Worm (Caenorhabditis elegans) whole organism, L1 larva: ENCODE data around the gene Y53G8AR.8.
A peak's percentile ranks its signal among the peaks of the same experiment; 100 is the strongest.

Experiments
- F16B12.6 ChIP-seq: fragments of 150-350 bp; optimal IDR thresholded peaks from 2 replicates; lab custom pipeline; 2014; ENCODE audit warnings: missing biosample characterization, missing genetic modification characterization
- alr-1 ChIP-seq: fragments of 200-800 bp; sonication (Bioruptor generic); optimal IDR thresholded peaks from 2 replicates; lab custom pipeline; 2018; ENCODE audit warnings: borderline replicate concordance, mild to moderate bottlenecking, missing genetic modification characterization, missing compliant biosample characterization
- blmp-1 ChIP-seq: fragments of 150-350 bp; optimal IDR thresholded peaks from 2 replicates; lab custom pipeline; 2014; ENCODE audit warnings: missing biosample characterization, missing genetic modification characterization
- ceh-63 ChIP-seq: fragments of 200-800 bp; sonication (Bioruptor generic); optimal IDR thresholded peaks from 2 replicates; lab custom pipeline; 2018; ENCODE audit warnings: mild to moderate bottlenecking, missing genetic modification characterization, missing compliant biosample characterization
- ceh-8 ChIP-seq: fragments of 200-800 bp; sonication (Bioruptor generic); optimal IDR thresholded peaks from 2 replicates; lab custom pipeline; 2018; ENCODE audit warnings: mild to moderate bottlenecking, missing genetic modification characterization, moderate library complexity, missing compliant biosample characterization
- ceh-90 ChIP-seq: sonication (generic microtip); optimal IDR thresholded peaks from 2 replicates; lab custom pipeline; 2016; ENCODE audit warnings: missing genetic modification characterization, missing compliant biosample characterization
- dpl-1 ChIP-seq, 3 experiments: fragments of 150-350 bp in 2 of 3; sonication (generic microtip) in 1 of 3; optimal IDR thresholded peaks; 2 replicates each; lab custom pipeline; 2014 to 2017; ENCODE audit warnings: missing biosample characterization in 3 of 3, missing genetic modification characterization in 3 of 3, missing genetic modification reagents in 3 of 3
- dsc-1 ChIP-seq: sonication (generic microtip); optimal IDR thresholded peaks from 2 replicates; lab custom pipeline; 2016; ENCODE audit warnings: mild to moderate bottlenecking, missing genetic modification characterization, missing compliant biosample characterization
- efl-1 ChIP-seq, 4 experiments: fragments of 150-350 bp; optimal IDR thresholded peaks in 3 of 4; peaks in 1 of 4; 1 replicate in 1 of 4; 2 replicates in 3 of 4; lab custom pipeline; 2014; ENCODE audit warnings: missing biosample characterization in 2 of 4, missing genetic modification characterization in 2 of 4, missing genetic modification reagents in 2 of 4
- egl-13 ChIP-seq: sonication (generic microtip); optimal IDR thresholded peaks from 2 replicates; lab custom pipeline; 2016; ENCODE audit warnings: missing genotype, missing genetic modification reagents, missing genetic modification characterization, missing compliant biosample characterization
- egl-27 ChIP-seq, 2 experiments: fragments of 150-350 bp in 1 of 2; sonication (generic microtip); optimal IDR thresholded peaks; 3 replicates each; lab custom pipeline; 2017 to 2018; ENCODE audit warnings: missing biosample characterization in 2 of 2, missing genetic modification characterization in 2 of 2, missing genetic modification reagents in 2 of 2
- fkh-4 ChIP-seq: sonication (generic microtip); optimal IDR thresholded peaks from 2 replicates; lab custom pipeline; 2016; ENCODE audit warnings: missing compliant biosample characterization, missing genetic modification characterization, borderline replicate concordance
- fkh-8 ChIP-seq: sonication (generic microtip); optimal IDR thresholded peaks from 2 replicates; lab custom pipeline; 2016; ENCODE audit warnings: mild to moderate bottlenecking, missing genetic modification characterization, missing compliant biosample characterization
- hlh-4 ChIP-seq: sonication (generic microtip); optimal IDR thresholded peaks from 2 replicates; lab custom pipeline; 2016; ENCODE audit warnings: mild to moderate bottlenecking, missing genetic modification characterization, missing compliant biosample characterization
- irx-1 ChIP-seq: sonication (generic microtip); optimal IDR thresholded peaks from 2 replicates; lab custom pipeline; 2016; ENCODE audit warnings: missing genetic modification characterization, missing compliant biosample characterization
- isw-1 ChIP-seq: fragments of 200-800 bp; sonication (Bioruptor generic); IDR thresholded peaks from 2 replicates; pipeline ENCODE4 v1.3.6; 2022; ENCODE audit warnings: missing genetic modification characterization, missing compliant biosample characterization
- jun-1 ChIP-seq: fragments of 150-350 bp; optimal IDR thresholded peaks from 2 replicates; lab custom pipeline; 2014; ENCODE audit warnings: missing biosample characterization, missing genetic modification reagents, missing genetic modification characterization
- lin-15B ChIP-seq: fragments of 150-350 bp; sonication (generic microtip); optimal IDR thresholded peaks from 3 replicates; lab custom pipeline; 2014; ENCODE audit warnings: missing biosample characterization, missing genetic modification characterization
- lin-35 ChIP-seq, 2 experiments: fragments of 150-350 bp; optimal IDR thresholded peaks; 2 replicates each; lab custom pipeline; 2014; ENCODE audit warnings: missing biosample characterization in 2 of 2, missing genetic modification characterization in 2 of 2, missing genetic modification reagents in 2 of 2
- lir-3 ChIP-seq: sonication (generic microtip); optimal IDR thresholded peaks from 2 replicates; lab custom pipeline; 2016; ENCODE audit warnings: mild to moderate bottlenecking, missing genetic modification characterization, moderate library complexity, missing compliant biosample characterization; ENCODE audit not compliant: poor library complexity
- lsy-2 ChIP-seq, 2 experiments: fragments of 150-350 bp; optimal IDR thresholded peaks; 2 replicates each; lab custom pipeline; 2014; ENCODE audit warnings: missing biosample characterization in 2 of 2, missing genetic modification characterization in 2 of 2
- mab-9 ChIP-seq: fragments of 200-800 bp; sonication (Bioruptor generic); IDR thresholded peaks from 2 replicates; pipeline ENCODE4 v1.3.6; 2022; ENCODE audit warnings: missing genetic modification reagents, missing genetic modification characterization, missing compliant biosample characterization
- mef-2 ChIP-seq: fragments of 150-350 bp; optimal IDR thresholded peaks from 2 replicates; lab custom pipeline; 2014; ENCODE audit warnings: missing biosample characterization, missing genetic modification characterization
- mep-1 ChIP-seq: fragments of 150-350 bp; optimal IDR thresholded peaks from 2 replicates; lab custom pipeline; 2014; ENCODE audit warnings: missing biosample characterization, missing genetic modification characterization
- nhr-19 ChIP-seq: fragments of 200-800 bp; sonication (Bioruptor generic); conservative IDR thresholded peaks from 2 replicates; pipeline ENCODE4 v1.3.6; 2022; ENCODE audit warnings: missing genetic modification characterization, missing compliant biosample characterization
- nhr-237 ChIP-seq: fragments of 150-350 bp; optimal IDR thresholded peaks from 2 replicates; lab custom pipeline; 2014; ENCODE audit warnings: missing biosample characterization, missing genetic modification characterization
- nhr-28 ChIP-seq: fragments of 150-350 bp; optimal IDR thresholded peaks from 2 replicates; lab custom pipeline; 2014; ENCODE audit warnings: missing biosample characterization, missing genetic modification characterization
- nhr-47 ChIP-seq: sonication (generic microtip); optimal IDR thresholded peaks from 2 replicates; lab custom pipeline; 2016; ENCODE audit warnings: mild to moderate bottlenecking, missing genetic modification characterization, moderate library complexity, missing compliant biosample characterization
- nhr-85 ChIP-seq: sonication (generic microtip); peaks from one replicate; lab custom pipeline; 2016; ENCODE audit warnings: missing genetic modification characterization, inconsistent platforms, missing compliant biosample characterization
- pax-3 ChIP-seq: fragments of 200-800 bp; sonication (Bioruptor generic); optimal IDR thresholded peaks from 2 replicates; lab custom pipeline; 2018; ENCODE audit warnings: mild to moderate bottlenecking, missing genetic modification characterization, moderate library complexity, missing compliant biosample characterization
- rnt-1 ChIP-seq: sonication (generic microtip); optimal IDR thresholded peaks from 2 replicates; lab custom pipeline; 2016; ENCODE audit warnings: mild to moderate bottlenecking, missing genetic modification characterization, moderate library complexity, missing compliant biosample characterization
- skn-1 ChIP-seq: fragments of 150-350 bp; optimal IDR thresholded peaks from 2 replicates; lab custom pipeline; 2014; ENCODE audit warnings: missing biosample characterization, missing genetic modification characterization
- snu-23 ChIP-seq: sonication (generic microtip); optimal IDR thresholded peaks from 2 replicates; lab custom pipeline; 2016; ENCODE audit warnings: missing genetic modification characterization, missing compliant biosample characterization
- sox-4 ChIP-seq: sonication (generic microtip); optimal IDR thresholded peaks from 2 replicates; lab custom pipeline; 2016; ENCODE audit warnings: missing genetic modification characterization, missing compliant biosample characterization
- tbx-2 ChIP-seq: sonication (generic microtip); optimal IDR thresholded peaks from 2 replicates; lab custom pipeline; 2016; ENCODE audit warnings: missing genetic modification characterization, missing compliant biosample characterization
- unc-62 ChIP-seq: fragments of 150-350 bp; optimal IDR thresholded peaks from 2 replicates; lab custom pipeline; 2014; ENCODE audit warnings: missing biosample characterization, missing genetic modification reagents, missing genetic modification characterization
- xbp-1 ChIP-seq: sonication (generic microtip); optimal IDR thresholded peaks from 2 replicates; lab custom pipeline; 2016; ENCODE audit warnings: missing genetic modification characterization, missing compliant biosample characterization
- zag-1 ChIP-seq: fragments of 150-350 bp; optimal IDR thresholded peaks from 2 replicates; lab custom pipeline; 2014; ENCODE audit warnings: missing biosample characterization, missing genetic modification characterization

Y53G8AR.8 gene

ce11 chrIII:3294283-3294793, at the start of gene Y53G8AR.8, which contains the start of gene Y53G8AR.6:
Gene Y53G8AR.8 (minus strand): TSS chrIII:3294330.
Gene Y53G8AR.6 (plus strand): TSS chrIII:3294743.
- TF ChIP-seq sox-4 = no peak
- TF ChIP-seq snu-23 = peak; percentile 39
- no peak for TF ChIP-seq nhr-47 (tag; lab: Kevin White, UChicago)
- TF ChIP-seq egl-13 (tag; lab: Kevin White, UChicago) = no peak
- no peak for TF ChIP-seq alr-1
- TF ChIP-seq pax-3 (tag; lab: Kevin White, UChicago) = no peak
- TF ChIP-seq lin-15B (tag; lab: Kevin White, UChicago) = no peak
- no peak for TF ChIP-seq nhr-85
- peak; percentile 39 to 51 for TF ChIP-seq efl-1 (optimal IDR thresholded peaks at IDR 0.05; lab: Kevin White, UChicago)
- TF ChIP-seq efl-1 (GFP tag; optimal IDR thresholded peaks at IDR 0.05 in 1 of 2; lab: Kevin White, UChicago) = peak; percentile 59 to 94
- TF ChIP-seq isw-1 (GFP tag; lab: Robert Waterston, UW) = peak; percentile 25; the same call in 1 of the 2 replicates
- no peak for TF ChIP-seq lir-3
- peak; percentile 55 for TF ChIP-seq mep-1 (tag; lab: Kevin White, UChicago)
- peak; percentile 38 to 45 for TF ChIP-seq lin-35 (GFP tag; optimal IDR thresholded peaks at IDR 0.05; lab: Kevin White, UChicago)
- TF ChIP-seq nhr-237 = no peak
- no peak for TF ChIP-seq fkh-4 (tag; lab: Kevin White, UChicago)
- TF ChIP-seq zag-1 (tag; lab: Kevin White, UChicago) = no peak
- no peak for TF ChIP-seq ceh-90 (tag; lab: Kevin White, UChicago)
- no peak for TF ChIP-seq rnt-1 (tag; lab: Kevin White, UChicago)
- peak; percentile 1 for TF ChIP-seq skn-1 (tag; lab: Kevin White, UChicago)
- TF ChIP-seq nhr-19 (GFP tag; lab: Robert Waterston, UW) = 0 out of 2 replicates have a peak, but pooled peaks have one; percentile 3
- TF ChIP-seq blmp-1 (tag; lab: Kevin White, UChicago) = peak; percentile 25
- no peak for TF ChIP-seq unc-62 (GFP tag; lab: Kevin White, UChicago)
- TF ChIP-seq nhr-28 (tag; lab: Kevin White, UChicago) = no peak
- no peak for TF ChIP-seq jun-1 (tag; lab: Kevin White, UChicago)
- peak in 2 of 3 experiments; percentile 30 to 56 for TF ChIP-seq dpl-1 (GFP tag; optimal IDR thresholded peaks at IDR 0.05; lab: Kevin White, UChicago)
- TF ChIP-seq hlh-4 (tag; lab: Kevin White, UChicago) = no peak
- no peak for TF ChIP-seq ceh-63 (GFP tag; lab: Kevin White, UChicago)
- peak; percentile 40 for TF ChIP-seq F16B12.6 (tag; lab: Kevin White, UChicago)
- TF ChIP-seq mef-2 (tag; lab: Kevin White, UChicago) = no peak
- TF ChIP-seq egl-27 (tag; optimal IDR thresholded peaks at IDR 0.05; lab: Kevin White, UChicago) = no peak
- peak; percentile 18 for TF ChIP-seq tbx-2 (tag; lab: Kevin White, UChicago)
- TF ChIP-seq irx-1 (tag; lab: Kevin White, UChicago) = no peak
- TF ChIP-seq fkh-8 (tag; lab: Kevin White, UChicago) = no peak
- no peak for TF ChIP-seq mab-9 (GFP tag; lab: Robert Waterston, UW)
- no peak for TF ChIP-seq ceh-8 (GFP tag; lab: Kevin White, UChicago)
- TF ChIP-seq lsy-2 (tag; optimal IDR thresholded peaks at IDR 0.05; lab: Kevin White, UChicago) = peak; percentile 53 to 62
- TF ChIP-seq xbp-1 (tag; lab: Kevin White, UChicago) = peak; percentile 1

ce11 chrIII:3343463-3343862, 49.3 kb upstream of the Y53G8AR.8 start:
- TF ChIP-seq blmp-1 (tag; lab: Kevin White, UChicago) = no peak
- peak; percentile 47 for TF ChIP-seq nhr-85
- TF ChIP-seq xbp-1 (tag; lab: Kevin White, UChicago) = no peak
- peak; percentile 85 for TF ChIP-seq dsc-1 (tag; lab: Kevin White, UChicago)
- TF ChIP-seq fkh-4 (tag; lab: Kevin White, UChicago) = peak; percentile 43
- TF ChIP-seq, all 84 proteins: peak for 3
